Worm (Caenorhabditis elegans): ENCODE measurements around the gene aagr-4.

- no peak for TF ChIP-seq unc-39 (tag; optimal IDR thresholded peaks at IDR 0.05)
- no peak for TF ChIP-seq ceh-16 (tag; optimal IDR thresholded peaks at IDR 0.05)
Observed at ce11 chrX:496795-497194, 36.3 kb downstream of the aagr-4 start.
